Worm (Caenorhabditis elegans) whole organism, young adult: Measurements from ENCODE around the gene nac-2.

Experiments
- B0019.2 ChIP-seq: fragments of 200-800 bp; sonication (Bioruptor generic); conservative IDR thresholded peaks from 2 replicates; pipeline ENCODE4 v1.3.6; 2022; ENCODE audit warnings: missing genetic modification reagents, missing genetic modification characterization, missing compliant biosample characterization
- B0261.1 ChIP-seq: sonication (generic microtip); optimal IDR thresholded peaks from 2 replicates; lab custom pipeline; 2016; ENCODE audit warnings: mild to moderate bottlenecking, missing genetic modification characterization, moderate library complexity, missing compliant biosample characterization
- B0336.3 ChIP-seq: fragments of 200-800 bp; sonication (Bioruptor generic); IDR thresholded peaks from 2 replicates; pipeline ENCODE4 v1.3.6; 2022; ENCODE audit warnings: missing genetic modification characterization, missing compliant biosample characterization
- D2030.7 ChIP-seq: fragments of 200-800 bp; sonication (Bioruptor generic); IDR thresholded peaks from 2 replicates; pipeline ENCODE4 v1.3.6; 2022; ENCODE audit warnings: missing genetic modification reagents, missing genetic modification characterization, missing compliant biosample characterization
- F10E7.11 ChIP-seq: sonication (generic microtip); optimal IDR thresholded peaks from 2 replicates; lab custom pipeline; 2017; ENCODE audit warnings: mild to moderate bottlenecking, missing genetic modification characterization, moderate library complexity, missing compliant biosample characterization
- F37B4.10 ChIP-seq: fragments of 200-800 bp; sonication (Bioruptor generic); IDR thresholded peaks from 2 replicates; pipeline ENCODE4 v1.3.6; 2022; ENCODE audit warnings: missing genetic modification characterization, missing compliant biosample characterization
- F52B5.7 ChIP-seq: sonication (generic microtip); optimal IDR thresholded peaks from 2 replicates; lab custom pipeline; 2016; ENCODE audit warnings: mild to moderate bottlenecking, missing genetic modification characterization, missing compliant biosample characterization
- F57A8.1 ChIP-seq: fragments of 200-800 bp; sonication (Bioruptor generic); optimal IDR thresholded peaks from 2 replicates; lab custom pipeline; 2018; ENCODE audit warnings: mild to moderate bottlenecking, missing genetic modification characterization, moderate library complexity, missing compliant biosample characterization
- K11D2.4 ChIP-seq: fragments of 200-800 bp; sonication (Bioruptor generic); IDR thresholded peaks from 2 replicates; pipeline ENCODE4 v1.3.6; 2022; ENCODE audit warnings: missing genetic modification reagents, missing genetic modification characterization, missing compliant biosample characterization
- T26A5.8 ChIP-seq: sonication (generic microtip); optimal IDR thresholded peaks from 2 replicates; lab custom pipeline; 2016; ENCODE audit warnings: missing genetic modification characterization, missing compliant biosample characterization
- Y56A3A.18 ChIP-seq: fragments of 200-800 bp; sonication (Bioruptor generic); IDR thresholded peaks from 2 replicates; pipeline ENCODE4 v1.3.6; 2022; ENCODE audit warnings: missing genetic modification reagents, missing genetic modification characterization, missing compliant biosample characterization
- Y67H2A.10 ChIP-seq: fragments of 200-800 bp; sonication (Bioruptor generic); conservative IDR thresholded peaks from 2 replicates; pipeline ENCODE4 v1.3.6; 2022; ENCODE audit warnings: missing genetic modification reagents, missing genetic modification characterization, missing compliant biosample characterization
- Y95B8A.8 ChIP-seq: fragments of 200-800 bp; sonication (Bioruptor generic); IDR thresholded peaks from 2 replicates; pipeline ENCODE4 v1.3.6; 2022; ENCODE audit warnings: missing genetic modification reagents, missing genetic modification characterization, missing compliant biosample characterization
- akir-1 ChIP-seq: fragments of 200-800 bp; sonication (Bioruptor generic); optimal IDR thresholded peaks from 2 replicates; lab custom pipeline; 2018; ENCODE audit warnings: mild to moderate bottlenecking, missing genetic modification characterization, moderate library complexity, missing compliant biosample characterization
- ama-1 ChIP-seq, 3 experiments: fragments of 150-350 bp in 1 of 3; sonication (generic microtip) in 2 of 3; optimal IDR thresholded peaks; 2 replicates each; lab custom pipeline; 2014 to 2018; ENCODE audit warnings: missing biosample characterization in 2 of 3, missing genetic modification characterization in 2 of 3, missing genetic modification reagents in 2 of 3
- atf-7 ChIP-seq: sonication (generic microtip); optimal IDR thresholded peaks from 2 replicates; lab custom pipeline; 2017; ENCODE audit warnings: mild to moderate bottlenecking, missing genetic modification characterization, missing compliant biosample characterization
- ccch-3 ChIP-seq: fragments of 200-800 bp; sonication (Bioruptor generic); optimal IDR thresholded peaks from 2 replicates; lab custom pipeline; 2018; ENCODE audit warnings: mild to moderate bottlenecking, missing genetic modification characterization, missing compliant biosample characterization
- cebp-2 ChIP-seq: fragments of 200-800 bp; sonication (Bioruptor generic); IDR thresholded peaks from 2 replicates; pipeline ENCODE4 v1.3.6; 2022; ENCODE audit warnings: missing genetic modification characterization, missing compliant biosample characterization
- ceh-100 ChIP-seq: fragments of 200-800 bp; sonication (Bioruptor generic); IDR thresholded peaks from 2 replicates; pipeline ENCODE4 v1.3.6; 2022; ENCODE audit warnings: missing genetic modification reagents, missing genetic modification characterization, missing compliant biosample characterization
- egrh-3 ChIP-seq: fragments of 200-800 bp; sonication (Bioruptor generic); IDR thresholded peaks from 2 replicates; pipeline ENCODE4 v1.3.6; 2022; ENCODE audit warnings: missing genetic modification reagents, missing genetic modification characterization, missing compliant biosample characterization
- him-1 ChIP-seq: sonication (generic microtip); optimal IDR thresholded peaks from 2 replicates; lab custom pipeline; 2016; ENCODE audit warnings: missing genotype, missing genetic modification reagents, missing genetic modification characterization, missing compliant biosample characterization
- hlh-26 ChIP-seq: fragments of 200-800 bp; sonication (Bioruptor generic); conservative IDR thresholded peaks from 2 replicates; pipeline ENCODE4 v1.3.6; 2022; ENCODE audit warnings: missing genetic modification reagents, missing genetic modification characterization, missing compliant biosample characterization
- hmg-1.2 ChIP-seq: fragments of 200-800 bp; sonication (Bioruptor generic); IDR thresholded peaks from 2 replicates; pipeline ENCODE4 v1.3.6; 2022; ENCODE audit warnings: missing genetic modification reagents, missing genetic modification characterization, missing compliant biosample characterization
- hmg-20 ChIP-seq: fragments of 200-800 bp; sonication (Bioruptor generic); IDR thresholded peaks from 2 replicates; pipeline ENCODE4 v1.3.6; 2022; ENCODE audit warnings: missing genetic modification reagents, missing genetic modification characterization, missing compliant biosample characterization
- hrde-1 ChIP-seq: sonication (generic microtip); optimal IDR thresholded peaks from 2 replicates; lab custom pipeline; 2016; ENCODE audit warnings: missing genetic modification characterization, mild to moderate bottlenecking, missing compliant biosample characterization, moderate library complexity, missing genotype, missing genetic modification reagents, borderline replicate concordance
- let-607 ChIP-seq, 2 experiments: fragments of 200-800 bp in 1 of 2; sonication (Bioruptor generic) in 1 of 2; sonication (generic microtip) in 1 of 2; optimal IDR thresholded peaks; 2 replicates each; lab custom pipeline; 2016 to 2018; ENCODE audit warnings: mild to moderate bottlenecking in 2 of 2, missing compliant biosample characterization in 2 of 2, missing genetic modification characterization in 2 of 2, moderate library complexity in 2 of 2, missing genotype in 1 of 2
- lin-26 ChIP-seq: fragments of 200-800 bp; sonication (Bioruptor generic); IDR thresholded peaks from 2 replicates; pipeline ENCODE4 v1.3.6; 2022; ENCODE audit warnings: missing genetic modification reagents, missing genetic modification characterization, missing compliant biosample characterization
- lin-54 ChIP-seq: fragments of 200-800 bp; sonication (Bioruptor generic); optimal IDR thresholded peaks from 2 replicates; lab custom pipeline; 2018; ENCODE audit warnings: mild to moderate bottlenecking, missing genetic modification characterization, missing compliant biosample characterization
- mes-4 ChIP-seq: sonication (generic microtip); optimal IDR thresholded peaks from 2 replicates; lab custom pipeline; 2016; ENCODE audit warnings: missing genotype, missing genetic modification characterization, missing compliant biosample characterization
- nfya-1 ChIP-seq: sonication (generic microtip); optimal IDR thresholded peaks from 2 replicates; lab custom pipeline; 2017; ENCODE audit warnings: antibody characterized with exemption, missing compliant biosample characterization, missing genetic modification characterization, borderline replicate concordance; ENCODE audit not compliant: insufficient read depth
- nfya-2 ChIP-seq: fragments of 200-800 bp; sonication (Bioruptor generic); IDR thresholded peaks from 2 replicates; pipeline ENCODE4 v1.3.6; 2022; ENCODE audit warnings: missing genetic modification reagents, missing genetic modification characterization, missing compliant biosample characterization
- nhr-179 ChIP-seq: sonication (generic microtip); optimal IDR thresholded peaks from 2 replicates; lab custom pipeline; 2016; ENCODE audit warnings: mild to moderate bottlenecking, missing genetic modification characterization, missing compliant biosample characterization
- nhr-80 ChIP-seq: sonication (generic microtip); optimal IDR thresholded peaks from 2 replicates; lab custom pipeline; 2016; ENCODE audit warnings: missing genetic modification characterization, missing compliant biosample characterization
- nhr-90 ChIP-seq: sonication (generic microtip); optimal IDR thresholded peaks from 2 replicates; lab custom pipeline; 2016; ENCODE audit warnings: missing genotype, mild to moderate bottlenecking, missing genetic modification characterization, missing compliant biosample characterization
- pbrm-1 ChIP-seq: fragments of 200-800 bp; sonication (Bioruptor generic); IDR thresholded peaks from 2 replicates; pipeline ENCODE4 v1.3.6; 2022; ENCODE audit warnings: missing genetic modification reagents, missing genetic modification characterization, missing compliant biosample characterization
- rec-8 ChIP-seq, 2 experiments: sonication (generic microtip); optimal IDR thresholded peaks; 2 replicates each; lab custom pipeline; 2016; ENCODE audit warnings: mild to moderate bottlenecking in 2 of 2, missing genetic modification characterization in 2 of 2, missing genetic modification reagents in 2 of 2, missing genotype in 2 of 2, missing biosample characterization in 1 of 2, missing compliant biosample characterization in 1 of 2, moderate library complexity in 1 of 2
- sdz-38 ChIP-seq: sonication (generic microtip); optimal IDR thresholded peaks from 2 replicates; lab custom pipeline; 2016; ENCODE audit warnings: missing genotype, missing genetic modification characterization, missing compliant biosample characterization
- snpc-3.4 ChIP-seq: sonication (generic microtip); optimal IDR thresholded peaks from 2 replicates; lab custom pipeline; 2017; ENCODE audit warnings: missing genetic modification characterization, mild to moderate bottlenecking, missing compliant biosample characterization, antibody characterized with exemption, moderate library complexity, missing genotype, missing genetic modification reagents
- somi-1 ChIP-seq: fragments of 200-800 bp; sonication (Bioruptor generic); optimal IDR thresholded peaks from 2 replicates; lab custom pipeline; 2018; ENCODE audit warnings: mild to moderate bottlenecking, missing genetic modification characterization, missing compliant biosample characterization
- tbx-9 ChIP-seq: sonication (generic microtip); optimal IDR thresholded peaks from 2 replicates; lab custom pipeline; 2016; ENCODE audit warnings: borderline replicate concordance, missing genetic modification characterization, inconsistent platforms, missing compliant biosample characterization
- tlf-1 ChIP-seq: fragments of 200-800 bp; sonication (Bioruptor generic); optimal IDR thresholded peaks from 2 replicates; lab custom pipeline; 2018; ENCODE audit warnings: mild to moderate bottlenecking, missing genetic modification characterization, missing compliant biosample characterization
- unc-62 ChIP-seq: fragments of 150-350 bp; optimal IDR thresholded peaks from 2 replicates; lab custom pipeline; 2014; ENCODE audit warnings: missing biosample characterization, missing genetic modification reagents, missing genetic modification characterization
- ztf-22 ChIP-seq: fragments of 200-800 bp; sonication (Bioruptor generic); optimal IDR thresholded peaks from 2 replicates; lab custom pipeline; 2018; ENCODE audit warnings: mild to moderate bottlenecking, missing genetic modification characterization, moderate library complexity, missing compliant biosample characterization
- ztf-6 ChIP-seq: fragments of 200-800 bp; sonication (Bioruptor generic); IDR thresholded peaks from 2 replicates; pipeline ENCODE4 v1.3.6; 2022; ENCODE audit warnings: missing genetic modification reagents, missing genetic modification characterization, missing compliant biosample characterization

Gene nac-2

ce11 chrIII:9060267-9060666 lies 17.2 kb upstream of the nac-2 start (continued):
- TF ChIP-seq F10E7.11 (tag; lab: Kevin White, UChicago) (no peak), hmg-1.2 (peak; percentile 22; the same call in 1 of the 2 replicates), tbx-9 (tag; lab: Kevin White, UChicago) (no peak), nhr-90 (tag; lab: Kevin White, UChicago) (peak; percentile 25), pbrm-1 (GFP tag; lab: Robert Waterston, UW) (peak; percentile 58; the same call in 1 of the 2 replicates), mes-4 (tag; lab: Kevin White, UChicago) (peak; percentile 4), him-1 (tag; lab: Kevin White, UChicago) (peak; percentile 35), nfya-2 (GFP tag; lab: Robert Waterston, UW) (no peak), lin-54 (peak; percentile 53), K11D2.4 (peak; percentile 43; the same call in 1 of the 2 replicates), D2030.7 (GFP tag; lab: Robert Waterston, UW) (no peak), Y95B8A.8 (GFP tag; lab: Robert Waterston, UW) (peak; percentile 58; the same call in 1 of the 2 replicates), F52B5.7 (tag; lab: Kevin White, UChicago) (no peak), B0336.3 (peak; percentile 74; the same call in 1 of the 2 replicates), ccch-3 (GFP tag; lab: Kevin White, UChicago) (no peak), tlf-1 (GFP tag; lab: Kevin White, UChicago) (peak; percentile 73), Y67H2A.10 (no peak), nhr-80 (tag; lab: Kevin White, UChicago) (peak; percentile 29), hmg-20 (GFP tag; lab: Robert Waterston, UW) (no peak), F37B4.10 (GFP tag; lab: Robert Waterston, UW) (no peak), let-607 (tag; optimal IDR thresholded peaks at IDR 0.05; lab: Kevin White, UChicago) (no peak), nhr-179 (tag; lab: Kevin White, UChicago) (no peak), somi-1 (no peak), B0261.1 (tag; lab: Kevin White, UChicago) (no peak), hrde-1 (tag; lab: Kevin White, UChicago) (peak; percentile 78), cebp-2 (GFP tag; lab: Robert Waterston, UW) (peak; percentile 88; the same call in 1 of the 2 replicates), unc-62 (GFP tag; lab: Kevin White, UChicago) (no peak), snpc-3.4 (no peak), hlh-26 (GFP tag; lab: Robert Waterston, UW) (no peak), F57A8.1 (GFP tag; lab: Kevin White, UChicago) (no peak), Y56A3A.18 (GFP tag; lab: Robert Waterston, UW) (no peak), ama-1 (optimal IDR thresholded peaks at IDR 0.05; lab: Kevin White, UChicago) (no peak), ama-1 (GFP tag; optimal IDR thresholded peaks at IDR 0.05; lab: Kevin White, UChicago) (peak in 1 of 2 experiments; percentile 56), T26A5.8 (no peak), atf-7 (tag; lab: Kevin White, UChicago) (peak; percentile 75), B0019.2 (GFP tag; lab: Robert Waterston, UW) (no peak), ztf-6 (GFP tag; lab: Robert Waterston, UW) (no peak), sdz-38 (tag; lab: Kevin White, UChicago) (no peak), lin-26 (GFP tag; lab: Robert Waterston, UW) (0 out of 2 replicates have a peak, but pooled peaks have one; percentile 23), nfya-1 (no peak), rec-8 (tag; optimal IDR thresholded peaks at IDR 0.05; lab: Kevin White, UChicago) (no peak), ztf-22 (peak; percentile 45), egrh-3 (no peak), ceh-100 (GFP tag; lab: Robert Waterston, UW) (peak; percentile 15; the same call in 1 of the 2 replicates), akir-1 (GFP tag; lab: Kevin White, UChicago) (no peak)
